Worm (Caenorhabditis elegans) whole organism, late embryonic: Measurements from ENCODE around the gene F21C10.6.

Experiments
- ceh-31 ChIP-seq: sonication (generic microtip); optimal IDR thresholded peaks from 2 replicates; lab custom pipeline; 2016; ENCODE audit warnings: missing genetic modification characterization, missing compliant biosample characterization
- dve-1 ChIP-seq: sonication (generic microtip); optimal IDR thresholded peaks from 2 replicates; lab custom pipeline; 2017; ENCODE audit warnings: antibody characterized with exemption, mild to moderate bottlenecking, missing genetic modification characterization, missing compliant biosample characterization
- pag-3 ChIP-seq: sonication (generic microtip); optimal IDR thresholded peaks from 2 replicates; lab custom pipeline; 2016; ENCODE audit warnings: missing compliant biosample characterization, missing genetic modification characterization, borderline replicate concordance
- sdc-2 ChIP-seq: sonication (generic microtip); optimal IDR thresholded peaks from 2 replicates; lab custom pipeline; 2016; ENCODE audit warnings: missing genotype, missing genetic modification characterization, missing compliant biosample characterization
- unc-3 ChIP-seq, 2 experiments: fragments of 200-800 bp in 1 of 2; sonication (Bioruptor generic) in 1 of 2; sonication (generic microtip) in 1 of 2; conservative IDR thresholded peaks in 1 of 2; optimal IDR thresholded peaks in 1 of 2; 2 replicates each; pipeline versions ENCODE4 v1.3.6 to Lab custom; 2016 to 2022; ENCODE audit warnings: missing compliant biosample characterization in 2 of 2, missing genetic modification characterization in 2 of 2, missing genetic modification reagents in 1 of 2

ce11 chrV:9096674-9097073 lies 27.6 kb upstream of the F21C10.6 start:
- no peak for TF ChIP-seq ceh-31 (tag; lab: Kevin White, UChicago)
- no peak for TF ChIP-seq pag-3 (tag; lab: Kevin White, UChicago)
- TF ChIP-seq dve-1 (tag; lab: Kevin White, UChicago), result no peak
- TF ChIP-seq sdc-2 (tag; lab: Kevin White, UChicago), result no peak
- TF ChIP-seq unc-3 (GFP tag; conservative IDR thresholded peaks at IDR 0.05; lab: Robert Waterston, UW), result no peak
- TF ChIP-seq unc-3 (tag; optimal IDR thresholded peaks at IDR 0.05; lab: Kevin White, UChicago), result no peak
